Worm (Caenorhabditis elegans) whole organism, mixed stage, embryonic: ENCODE data around the gene srg-27.

ENCODE experiments used
- M03D4.4 ChIP-seq: sonication (generic microtip); optimal IDR thresholded peaks from 2 replicates; lab custom pipeline; 2017; ENCODE audit warnings: mild to moderate bottlenecking, missing genetic modification characterization, missing compliant biosample characterization
- bed-3 ChIP-seq: fragments of 200-800 bp; sonication (Bioruptor generic); optimal IDR thresholded peaks from 3 replicates; lab custom pipeline; 2018; ENCODE audit warnings: mild to moderate bottlenecking, missing genetic modification characterization, moderate library complexity, missing compliant biosample characterization
- blmp-1 ChIP-seq: fragments of 150-350 bp; optimal IDR thresholded peaks from 2 replicates; lab custom pipeline; 2014; ENCODE audit warnings: missing biosample characterization, missing genetic modification characterization
- ceh-39 ChIP-seq: fragments of 150-350 bp; optimal IDR thresholded peaks from 2 replicates; lab custom pipeline; 2014; ENCODE audit warnings: missing biosample characterization, missing genetic modification characterization
- ceh-43 ChIP-seq: fragments of 200-800 bp; sonication (Bioruptor generic); optimal IDR thresholded peaks from 2 replicates; lab custom pipeline; 2018; ENCODE audit warnings: mild to moderate bottlenecking, missing genetic modification characterization, moderate library complexity, missing compliant biosample characterization
- ceh-83 ChIP-seq: fragments of 200-800 bp; sonication (Bioruptor generic); optimal IDR thresholded peaks from 2 replicates; lab custom pipeline; 2018; ENCODE audit warnings: mild to moderate bottlenecking, missing genetic modification characterization, missing compliant biosample characterization
- ces-1 ChIP-seq: fragments of 150-350 bp; optimal IDR thresholded peaks from 2 replicates; lab custom pipeline; 2014; ENCODE audit warnings: missing biosample characterization, missing genetic modification reagents, missing genetic modification characterization
- cnd-1 ChIP-seq: fragments of 200-800 bp; sonication (Bioruptor generic); optimal IDR thresholded peaks from 2 replicates; lab custom pipeline; 2018; ENCODE audit warnings: mild to moderate bottlenecking, missing genetic modification characterization, missing compliant biosample characterization
- drap-1 ChIP-seq: fragments of 200-800 bp; sonication (Bioruptor generic); optimal IDR thresholded peaks from 3 replicates; lab custom pipeline; 2018; ENCODE audit warnings: mild to moderate bottlenecking, missing genetic modification characterization, missing compliant biosample characterization
- elt-3 ChIP-seq: fragments of 150-350 bp; optimal IDR thresholded peaks from 2 replicates; lab custom pipeline; 2014; ENCODE audit warnings: missing biosample characterization, missing genetic modification characterization
- flh-1 ChIP-seq: fragments of 200-800 bp; sonication (Bioruptor generic); optimal IDR thresholded peaks from 2 replicates; lab custom pipeline; 2018; ENCODE audit warnings: mild to moderate bottlenecking, missing genetic modification characterization, moderate library complexity, missing compliant biosample characterization
- ham-2 ChIP-seq: fragments of 200-800 bp; sonication (Bioruptor generic); optimal IDR thresholded peaks from 2 replicates; lab custom pipeline; 2018; ENCODE audit warnings: mild to moderate bottlenecking, missing genetic modification characterization, missing compliant biosample characterization
- hlh-1 ChIP-seq: fragments of 150-350 bp; optimal IDR thresholded peaks from 2 replicates; lab custom pipeline; 2014; ENCODE audit warnings: missing biosample characterization, missing genetic modification reagents, missing genetic modification characterization
- lin-13 ChIP-seq: fragments of 150-350 bp; optimal IDR thresholded peaks from 2 replicates; lab custom pipeline; 2014; ENCODE audit warnings: missing biosample characterization, missing genetic modification characterization
- lin-32 ChIP-seq: fragments of 200-800 bp; sonication (Bioruptor generic); optimal IDR thresholded peaks from 2 replicates; lab custom pipeline; 2018; ENCODE audit warnings: mild to moderate bottlenecking, missing genetic modification characterization, missing compliant biosample characterization
- lsy-2 ChIP-seq: fragments of 150-350 bp; optimal IDR thresholded peaks from 2 replicates; lab custom pipeline; 2014; ENCODE audit warnings: missing biosample characterization, missing genetic modification characterization
- mab-5 ChIP-seq: fragments of 150-350 bp; optimal IDR thresholded peaks from 2 replicates; lab custom pipeline; 2014; ENCODE audit warnings: missing biosample characterization, missing genetic modification characterization
- mep-1 ChIP-seq: fragments of 150-350 bp; optimal IDR thresholded peaks from 2 replicates; lab custom pipeline; 2017; ENCODE audit warnings: missing biosample characterization, missing genetic modification reagents, missing genetic modification characterization, inconsistent platforms
- mls-2 ChIP-seq: sonication (generic microtip); optimal IDR thresholded peaks from 2 replicates; lab custom pipeline; 2016; ENCODE audit warnings: mild to moderate bottlenecking, missing genetic modification characterization, moderate library complexity, missing compliant biosample characterization
- nhr-12 ChIP-seq: fragments of 150-350 bp; optimal IDR thresholded peaks from 2 replicates; lab custom pipeline; 2014; ENCODE audit warnings: missing biosample characterization, missing genetic modification characterization
- nhr-2 ChIP-seq: fragments of 150-350 bp; optimal IDR thresholded peaks from 2 replicates; lab custom pipeline; 2014; ENCODE audit warnings: missing biosample characterization, missing genetic modification characterization
- nhr-237 ChIP-seq: fragments of 150-350 bp; optimal IDR thresholded peaks from 2 replicates; lab custom pipeline; 2014; ENCODE audit warnings: missing biosample characterization, missing genetic modification characterization
- snpc-4 ChIP-seq: fragments of 150-350 bp; optimal IDR thresholded peaks from 2 replicates; lab custom pipeline; 2014; ENCODE audit warnings: missing biosample characterization, missing genetic modification characterization
- unc-120 ChIP-seq: sonication (generic microtip); optimal IDR thresholded peaks from 2 replicates; lab custom pipeline; 2017; ENCODE audit warnings: missing genetic modification characterization, missing compliant biosample characterization; ENCODE audit not compliant: poor library complexity, severe bottlenecking
- unc-39 ChIP-seq: fragments of 150-350 bp; optimal IDR thresholded peaks from 2 replicates; lab custom pipeline; 2014; ENCODE audit warnings: missing biosample characterization, missing genetic modification characterization
- unc-62 ChIP-seq: fragments of 150-350 bp; optimal IDR thresholded peaks from 2 replicates; lab custom pipeline; 2014; ENCODE audit warnings: missing biosample characterization, missing genetic modification reagents, missing genetic modification characterization
- zip-8 ChIP-seq: fragments of 150-350 bp; optimal IDR thresholded peaks from 2 replicates; lab custom pipeline; 2014; ENCODE audit warnings: missing biosample characterization, missing genetic modification characterization

srg-27 gene

DNA sequence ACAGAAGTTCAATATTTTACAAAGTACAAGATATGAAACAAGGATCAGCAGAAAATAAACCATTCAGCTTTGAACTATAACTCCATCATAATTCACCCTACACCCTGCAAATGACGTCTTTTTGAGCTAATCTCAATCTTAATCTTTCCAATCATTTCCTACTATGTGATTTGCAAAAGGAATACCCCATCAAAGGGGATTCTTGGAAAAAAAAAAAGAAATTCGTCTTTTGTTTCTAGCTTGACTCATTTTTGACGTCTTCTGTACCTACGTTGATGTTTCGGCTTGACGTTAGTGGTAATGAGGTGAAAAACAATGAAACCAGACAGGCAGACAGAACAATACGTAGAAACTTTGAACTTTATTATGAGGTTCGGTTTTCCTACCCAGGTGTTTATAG is 22.6 kb downstream of the srg-27 start:
- TF ChIP-seq nhr-2 (tag; lab: Kevin White, UChicago) = no peak
- TF ChIP-seq ceh-39 (tag; lab: Kevin White, UChicago) = no peak
- TF ChIP-seq ceh-43 (GFP tag; lab: Kevin White, UChicago) = no peak
- no peak for TF ChIP-seq hlh-1 (tag; lab: Kevin White, UChicago)
- TF ChIP-seq M03D4.4 = no peak
- no peak for TF ChIP-seq ham-2 (GFP tag; lab: Kevin White, UChicago)
- TF ChIP-seq zip-8 (tag; lab: Kevin White, UChicago) = no peak
- no peak for TF ChIP-seq flh-1 (GFP tag; lab: Kevin White, UChicago)
- TF ChIP-seq snpc-4 (tag; lab: Kevin White, UChicago) = no peak
- no peak for TF ChIP-seq ceh-83 (GFP tag; lab: Kevin White, UChicago)
- TF ChIP-seq unc-39 = no peak
- no peak for TF ChIP-seq mab-5 (tag; lab: Kevin White, UChicago)
- TF ChIP-seq cnd-1 (tag; lab: Kevin White, UChicago) = no peak
- TF ChIP-seq elt-3 (tag; lab: Kevin White, UChicago) = no peak
- TF ChIP-seq drap-1 = no peak
- TF ChIP-seq nhr-12 = no peak
- no peak for TF ChIP-seq unc-120
- no peak for TF ChIP-seq mep-1 (tag; lab: Kevin White, UChicago)
- TF ChIP-seq, all 35 proteins: peak for 0

- no peak for TF ChIP-seq ham-2 (GFP tag; lab: Kevin White, UChicago)
- TF ChIP-seq ceh-39 (tag; lab: Kevin White, UChicago) = no peak
- TF ChIP-seq lin-32 = no peak
- TF ChIP-seq ces-1 (GFP tag; lab: Kevin White, UChicago) = no peak
- no peak for TF ChIP-seq bed-3
Measured at ce11 chrV:5364863-5365262, 25.3 kb downstream of the srg-27 start, which contains the start of gene T09D3.8. T09D3.8 (plus strand) TSS chrV:5365163.

DNA sequence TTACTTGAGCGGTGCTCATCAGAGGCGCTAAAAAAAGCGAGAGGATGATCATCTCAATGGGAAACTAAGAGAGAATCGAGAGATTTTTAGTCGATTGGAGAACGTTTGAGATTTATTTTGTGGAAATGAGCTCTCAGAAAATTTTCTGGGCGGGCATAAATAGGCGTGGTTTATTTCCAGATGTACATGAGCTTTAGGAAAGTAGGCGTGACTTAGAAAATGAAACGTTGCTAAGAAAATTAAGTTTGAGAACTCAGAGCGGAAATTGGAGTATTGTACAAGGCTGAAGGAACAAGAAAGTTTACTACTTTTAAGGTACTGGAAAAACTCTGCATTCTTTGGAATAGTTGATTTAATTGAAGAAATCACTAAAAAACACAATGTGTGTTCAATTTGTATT is 29.2 kb downstream of the srg-27 start, which contains the start of gene T09D3.9:
Gene T09D3.9 (minus strand): TSS at position 101 of the 400 bp plus-strand sequence.
- no peak for TF ChIP-seq mab-5 (tag; lab: Kevin White, UChicago)
- no peak for TF ChIP-seq elt-3 (tag; lab: Kevin White, UChicago)
- TF ChIP-seq nhr-12 = no peak
- no peak for TF ChIP-seq hlh-1 (tag; lab: Kevin White, UChicago)
- no peak for TF ChIP-seq unc-39
- no peak for TF ChIP-seq cnd-1 (tag; lab: Kevin White, UChicago)
- no peak for TF ChIP-seq bed-3

- TF ChIP-seq lin-13 (tag; lab: Kevin White, UChicago) (no peak), unc-62 (GFP tag; lab: Kevin White, UChicago) (no peak), nhr-237 (tag; lab: Kevin White, UChicago) (no peak), nhr-2 (tag; lab: Kevin White, UChicago) (no peak), mls-2 (tag; lab: Kevin White, UChicago) (no peak), snpc-4 (tag; lab: Kevin White, UChicago) (no peak), M03D4.4 (no peak), mep-1 (tag; lab: Kevin White, UChicago) (no peak), blmp-1 (tag; lab: Kevin White, UChicago) (no peak), elt-3 (tag; lab: Kevin White, UChicago) (no peak), unc-120 (no peak), lsy-2 (tag; lab: Kevin White, UChicago) (no peak), ces-1 (GFP tag; lab: Kevin White, UChicago) (no peak)
Measured at ce11 chrV:5372118-5372517, 32.5 kb downstream of the srg-27 start, which contains the start of gene C35A11.3. C35A11.3 (plus strand) TSS chrV:5372418.

ce11 chrV:5385914-5386493 is 46.4 kb downstream of the srg-27 start, which contains the start of gene C35A11.2:
C35A11.2 (plus strand) TSS chrV:5386299.
- TF ChIP-seq M03D4.4 (no peak), drap-1 (no peak), blmp-1 (tag; lab: Kevin White, UChicago) (peak; percentile 75), elt-3 (tag; lab: Kevin White, UChicago) (no peak)
